Worm (Caenorhabditis elegans) whole organism, L3 larva: Measurements from ENCODE around the gene dna-2.

Experiments
- ceh-16 ChIP-seq: sonication (generic microtip); optimal IDR thresholded peaks from 2 replicates; lab custom pipeline; 2017; ENCODE audit warnings: missing biosample characterization, missing genetic modification characterization
- ceh-28 ChIP-seq: fragments of 150-350 bp; optimal IDR thresholded peaks from 2 replicates; lab custom pipeline; 2014; ENCODE audit warnings: missing biosample characterization, missing genetic modification reagents, missing genetic modification characterization
- ceh-82 ChIP-seq: fragments of 150-350 bp; optimal IDR thresholded peaks from 2 replicates; lab custom pipeline; 2014; ENCODE audit warnings: missing biosample characterization, missing genetic modification characterization
- daf-12 ChIP-seq: fragments of 150-350 bp; optimal IDR thresholded peaks from 2 replicates; lab custom pipeline; 2014; ENCODE audit warnings: missing biosample characterization, missing genetic modification reagents, missing genetic modification characterization
- egl-27 ChIP-seq: sonication (generic microtip); optimal IDR thresholded peaks from 4 replicates; lab custom pipeline; 2017; ENCODE audit warnings: missing biosample characterization, missing genetic modification reagents, missing genetic modification characterization
- elt-2 ChIP-seq: sonication (generic microtip); optimal IDR thresholded peaks from 2 replicates; lab custom pipeline; 2016; ENCODE audit warnings: missing genetic modification reagents, mild to moderate bottlenecking, missing genetic modification characterization, missing compliant biosample characterization
- eor-1 ChIP-seq, 2 experiments: fragments of 150-350 bp; optimal IDR thresholded peaks; 2 replicates each; lab custom pipeline; 2014 to 2018; ENCODE audit warnings: missing biosample characterization in 2 of 2, missing genetic modification characterization in 2 of 2
- fkh-10 ChIP-seq: sonication (generic microtip); optimal IDR thresholded peaks from 2 replicates; lab custom pipeline; 2017; ENCODE audit warnings: missing biosample characterization, missing genetic modification reagents, missing genetic modification characterization
- fkh-2 ChIP-seq: fragments of 150-350 bp; optimal IDR thresholded peaks from 2 replicates; lab custom pipeline; 2014; ENCODE audit warnings: missing biosample characterization, missing genetic modification reagents, missing genetic modification characterization
- fos-1 ChIP-seq: fragments of 150-350 bp; optimal IDR thresholded peaks from 2 replicates; lab custom pipeline; 2014; ENCODE audit warnings: missing biosample characterization, missing genetic modification characterization
- lin-15B ChIP-seq: fragments of 150-350 bp; optimal IDR thresholded peaks from 2 replicates; lab custom pipeline; 2014; ENCODE audit warnings: missing biosample characterization, missing genetic modification characterization
- lsy-12 ChIP-seq: sonication (generic microtip); optimal IDR thresholded peaks from 2 replicates; lab custom pipeline; 2016; ENCODE audit warnings: mild to moderate bottlenecking, missing genetic modification characterization, missing compliant biosample characterization
- mml-1 ChIP-seq: fragments of 150-350 bp; sonication (generic microtip); optimal IDR thresholded peaks from 3 replicates; lab custom pipeline; 2014; ENCODE audit warnings: missing biosample characterization, missing genetic modification characterization
- nfya-1 ChIP-seq: sonication (generic microtip); optimal IDR thresholded peaks from 2 replicates; lab custom pipeline; 2017; ENCODE audit warnings: missing genetic modification characterization, mild to moderate bottlenecking, missing compliant biosample characterization, antibody characterized with exemption, moderate library complexity; ENCODE audit not compliant: insufficient read depth
- nhr-12 ChIP-seq: fragments of 150-350 bp; optimal IDR thresholded peaks from 2 replicates; lab custom pipeline; 2014; ENCODE audit warnings: missing biosample characterization, missing genetic modification characterization
- nhr-23 ChIP-seq: fragments of 150-350 bp; optimal IDR thresholded peaks from 2 replicates; lab custom pipeline; 2014; ENCODE audit warnings: missing biosample characterization, missing genetic modification reagents, missing genetic modification characterization
- nhr-237 ChIP-seq: fragments of 150-350 bp; optimal IDR thresholded peaks from 2 replicates; lab custom pipeline; 2014; ENCODE audit warnings: missing biosample characterization, missing genetic modification characterization
- nhr-25 ChIP-seq: sonication (generic microtip); optimal IDR thresholded peaks from 2 replicates; lab custom pipeline; 2017; ENCODE audit warnings: missing biosample characterization, missing genetic modification characterization
- nhr-67 ChIP-seq: fragments of 150-350 bp; optimal IDR thresholded peaks from 2 replicates; lab custom pipeline; 2014; ENCODE audit warnings: missing biosample characterization, missing genetic modification characterization
- nhr-76 ChIP-seq: fragments of 150-350 bp; sonication (generic microtip); optimal IDR thresholded peaks from 5 replicates; lab custom pipeline; 2014; ENCODE audit warnings: missing biosample characterization, missing genetic modification characterization
- pha-4 ChIP-seq: fragments of 150-350 bp; optimal IDR thresholded peaks from 2 replicates; lab custom pipeline; 2014; ENCODE audit warnings: missing biosample characterization, missing genetic modification reagents, missing genetic modification characterization
- pqm-1 ChIP-seq: fragments of 150-350 bp; optimal IDR thresholded peaks from 2 replicates; lab custom pipeline; 2017; ENCODE audit warnings: missing biosample characterization, missing genetic modification characterization, inconsistent platforms
- skn-1 ChIP-seq: fragments of 150-350 bp; optimal IDR thresholded peaks from 2 replicates; lab custom pipeline; 2014; ENCODE audit warnings: missing biosample characterization, missing genetic modification characterization
- snpc-4 ChIP-seq: fragments of 150-350 bp; optimal IDR thresholded peaks from 2 replicates; lab custom pipeline; 2014; ENCODE audit warnings: missing biosample characterization, missing genetic modification characterization
- unc-62 ChIP-seq: fragments of 150-350 bp; sonication (generic microtip); optimal IDR thresholded peaks from 4 replicates; lab custom pipeline; 2014; ENCODE audit warnings: missing biosample characterization, missing genetic modification reagents, missing genetic modification characterization
- ztf-11 ChIP-seq: fragments of 150-350 bp; optimal IDR thresholded peaks from 2 replicates; lab custom pipeline; 2014; ENCODE audit warnings: missing biosample characterization, missing genetic modification characterization

Gene dna-2

DNA sequence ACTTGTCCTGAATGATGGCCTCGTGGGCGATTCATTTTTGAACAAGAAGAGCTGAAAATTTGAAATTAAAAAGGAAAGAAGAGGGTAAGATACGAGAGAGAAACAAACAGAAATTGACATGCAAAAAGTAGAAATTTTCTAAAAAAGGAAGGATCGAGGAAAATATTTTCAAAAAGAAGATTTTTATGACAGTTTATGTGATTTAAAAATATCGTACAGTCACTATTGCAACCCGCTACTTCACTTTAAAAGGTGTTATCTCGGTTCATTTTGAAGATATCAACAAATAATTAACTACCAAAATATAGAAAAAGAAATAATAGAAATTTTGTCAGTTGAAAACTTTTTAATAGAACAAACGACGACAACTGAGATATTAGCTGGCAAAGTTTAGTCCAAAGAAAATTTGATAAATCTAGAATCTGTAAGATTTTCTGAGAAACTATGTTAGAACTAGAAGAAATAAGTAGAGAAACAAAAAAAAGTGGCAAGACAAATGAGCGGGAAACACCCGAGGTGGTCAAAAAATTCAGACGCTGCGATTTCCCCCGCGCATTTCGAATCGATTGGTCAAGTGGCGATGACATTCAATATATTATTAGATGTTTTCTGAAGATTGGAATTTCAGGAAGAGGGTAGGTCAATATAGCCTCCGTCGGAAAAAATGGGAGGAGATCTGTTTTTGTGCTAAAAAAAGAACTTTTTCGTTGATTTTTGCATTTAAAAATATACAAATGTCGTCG lies 45.5 kb downstream of the dna-2 start, which contains the start of gene Y6D1A.1:
Gene Y6D1A.1 (minus strand): TSS at position 51 of the 743 bp plus-strand sequence.
- no peak for TF ChIP-seq nhr-25 (tag; lab: Kevin White, UChicago)
- TF ChIP-seq snpc-4 (tag; lab: Kevin White, UChicago) = no peak
- TF ChIP-seq ceh-82 (tag; lab: Kevin White, UChicago) = no peak
- TF ChIP-seq nhr-12 (tag; lab: Kevin White, UChicago) = no peak
- no peak for TF ChIP-seq fos-1 (tag; lab: Kevin White, UChicago)
- no peak for TF ChIP-seq unc-62 (GFP tag; lab: Kevin White, UChicago)
- TF ChIP-seq pqm-1 (tag; lab: Kevin White, UChicago) = no peak
- TF ChIP-seq nhr-76 (tag; lab: Kevin White, UChicago) = no peak
- TF ChIP-seq nhr-23 (tag; lab: Kevin White, UChicago) = no peak
- no peak for TF ChIP-seq egl-27 (tag; lab: Kevin White, UChicago)
- no peak for TF ChIP-seq eor-1 (tag; optimal IDR thresholded peaks at IDR 0.05; lab: Kevin White, UChicago)
- TF ChIP-seq ceh-16 (tag; lab: Kevin White, UChicago) = no peak
- no peak for TF ChIP-seq lsy-12 (tag; lab: Kevin White, UChicago)
- TF ChIP-seq, all 47 proteins: peak for 0

DNA sequence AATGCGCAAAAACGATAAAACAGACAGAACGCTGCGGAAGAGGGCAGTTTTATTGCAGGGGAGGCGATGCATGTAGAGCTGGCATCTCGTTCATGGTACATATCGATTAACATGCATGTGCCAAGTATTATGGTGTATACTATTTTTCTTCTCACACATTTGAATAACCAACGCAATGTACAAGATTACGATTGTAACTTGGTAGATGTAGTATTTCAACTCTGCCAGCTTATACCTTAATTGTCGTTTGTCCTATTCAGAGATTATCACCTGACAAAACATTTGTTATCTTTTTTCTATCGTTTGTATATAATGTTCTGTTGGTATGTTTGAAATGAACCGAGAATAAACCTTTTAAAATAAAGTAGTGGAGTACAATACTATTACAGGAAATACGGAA lies 51.7 kb downstream of the dna-2 start, which contains the start of gene pes-5:
Gene pes-5 (minus strand): TSS at position 101 of the 400 bp plus-strand sequence.
- TF ChIP-seq mml-1 (tag; lab: Kevin White, UChicago) (no peak), ceh-16 (tag; lab: Kevin White, UChicago) (no peak), daf-12 (no peak), nhr-67 (tag; lab: Kevin White, UChicago) (no peak), fkh-10 (GFP tag; lab: Kevin White, UChicago) (no peak), ztf-11 (tag; lab: Kevin White, UChicago) (no peak), ceh-28 (tag; lab: Kevin White, UChicago) (no peak), snpc-4 (tag; lab: Kevin White, UChicago) (no peak), nfya-1 (tag; lab: Kevin White, UChicago) (no peak)

DNA sequence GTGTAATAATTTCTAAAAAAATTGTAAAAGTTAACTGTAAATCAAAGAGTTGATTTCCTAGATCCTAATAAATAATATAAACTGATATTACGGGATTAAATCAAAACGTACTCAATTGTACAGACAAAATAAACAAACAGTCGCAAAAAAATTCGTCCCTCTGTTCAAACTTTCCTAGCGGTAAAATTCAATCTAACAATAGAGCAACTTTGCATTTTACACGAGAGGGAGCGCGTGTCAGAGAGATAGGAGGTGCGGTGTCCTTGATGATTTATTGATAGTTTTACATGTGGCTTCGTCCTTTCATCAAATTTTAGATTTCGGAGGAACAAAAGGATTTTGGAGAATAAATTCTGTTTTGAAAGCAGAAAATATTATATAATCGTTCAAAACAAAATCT lies 52.4 kb downstream of the dna-2 start:
- TF ChIP-seq snpc-4 (tag; lab: Kevin White, UChicago) = peak; percentile 33
- peak; percentile 79 for TF ChIP-seq pha-4 (tag; lab: Kevin White, UChicago)
- peak; percentile 13 for TF ChIP-seq elt-2 (tag; lab: Kevin White, UChicago)
- TF ChIP-seq nhr-23 (tag; lab: Kevin White, UChicago) = peak; percentile 4
- TF ChIP-seq nhr-25 (tag; lab: Kevin White, UChicago) = peak; percentile 7
- TF ChIP-seq nhr-237 (tag; lab: Kevin White, UChicago) = no peak
- no peak for TF ChIP-seq eor-1 (tag; optimal IDR thresholded peaks at IDR 0.05; lab: Kevin White, UChicago)
- no peak for TF ChIP-seq egl-27 (tag; lab: Kevin White, UChicago)
- no peak for TF ChIP-seq fkh-2 (tag; lab: Kevin White, UChicago)
- TF ChIP-seq lin-15B (tag; lab: Kevin White, UChicago) = peak; percentile 15
- no peak for TF ChIP-seq skn-1 (tag; lab: Kevin White, UChicago)
